Fruit fly (Drosophila melanogaster): ENCODE measurements around the gene CG32204.

The CG32204 gene

DNA sequence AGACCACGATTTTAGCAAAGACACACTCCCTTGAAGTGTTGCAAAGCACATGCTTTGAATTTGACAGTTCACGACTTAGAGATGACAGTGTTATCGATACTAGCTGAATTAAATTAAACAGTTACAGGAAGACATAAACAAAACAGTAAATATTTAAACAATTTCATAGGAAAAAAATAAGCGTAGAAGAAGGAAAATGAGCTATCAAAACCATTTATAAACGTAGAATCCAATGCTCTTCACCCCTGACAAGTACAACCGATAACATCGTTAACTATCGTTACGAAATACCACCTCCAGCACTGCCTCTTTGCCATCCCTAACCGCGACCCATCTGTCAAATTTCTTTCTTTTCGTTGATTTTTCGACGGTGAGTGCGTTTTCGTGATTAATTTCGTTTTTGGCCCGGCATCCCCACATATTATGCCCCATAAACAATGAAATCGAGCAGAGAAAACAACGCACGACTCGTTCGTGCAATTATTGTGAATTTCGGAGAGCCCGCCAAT lies 47.0 kb downstream of the CG32204 start, which contains the start of gene RpL26 (continued):
- TF ChIP-seq crol (GFP tag; IDR thresholded peaks at IDR 0.05) (no peak), CG2129 (GFP tag; IDR thresholded peaks at IDR 0.05; ENCODE audit: partially characterized antibody) (peak; percentile 98), NC2β (GFP tag; optimal IDR thresholded peaks at IDR 0.05) (peak; percentile 99), tna (GFP tag; IDR thresholded peaks at IDR 0.05; ENCODE audit: partially characterized antibody) (peak; percentile 85), ken (GFP tag; IDR thresholded peaks at IDR 0.05) (0 out of 3 replicates have a peak, but pooled peaks have one; percentile 57), CG30431 (GFP tag; optimal IDR thresholded peaks at IDR 0.05) (no peak), CG7556 (GFP tag; optimal IDR thresholded peaks at IDR 0.05) (peak; percentile 52), Fer2 (tag; optimal IDR thresholded peaks at IDR 0.05) (peak; percentile 53), CG13123 (GFP tag; optimal IDR thresholded peaks at IDR 0.05) (peak; percentile 64), bsh (GFP tag; optimal IDR thresholded peaks at IDR 0.05) (peak; percentile 29 to 48), CG15073 (GFP tag; optimal IDR thresholded peaks at IDR 0.05) (peak; percentile 38), tap (tag; optimal IDR thresholded peaks at IDR 0.05) (peak; percentile 57), CG10654 (GFP tag; optimal IDR thresholded peaks at IDR 0.05) (peak; percentile 63), insv (GFP tag; optimal IDR thresholded peaks at IDR 0.05) (peak; percentile 94 to 99), CG34422 (GFP tag; IDR thresholded peaks at IDR 0.05) (peak; percentile 72), ac (GFP tag; optimal IDR thresholded peaks at IDR 0.05) (no peak), usp (GFP tag; optimal IDR thresholded peaks at IDR 0.05) (no peak), CG9932 (GFP tag; IDR thresholded peaks at IDR 0.05) (peak; percentile 92), D19B (GFP tag; optimal IDR thresholded peaks at IDR 0.05) (peak; percentile 46), Nf-YA (GFP tag; IDR thresholded peaks at IDR 0.05) (0 out of 2 replicates have a peak, but pooled peaks have one; percentile 12), amos (GFP tag; IDR thresholded peaks at IDR 0.05; ENCODE audit: partially characterized antibody) (peak; percentile 93), CG10366 (GFP tag; IDR thresholded peaks at IDR 0.05) (peak; percentile 62; the same call in 1 of the 2 replicates), wor (GFP tag; IDR thresholded peaks at IDR 0.05) (peak; percentile 34; the same call in 1 of the 2 replicates), Dip3 (GFP tag; optimal IDR thresholded peaks at IDR 0.05) (peak; percentile 78), Atf3 (GFP tag; optimal IDR thresholded peaks at IDR 0.05) (peak; percentile 83), CG9817 (tag; optimal IDR thresholded peaks at IDR 0.05) (peak; percentile 85), sens (GFP tag) (peak; percentile 97), emc (GFP tag; optimal IDR thresholded peaks at IDR 0.05) (peak; percentile 72), CG30020 (tag; optimal IDR thresholded peaks at IDR 0.05) (peak; percentile 77), fd96Cb (tag; optimal IDR thresholded peaks at IDR 0.05) (peak; percentile 42), z (GFP tag; IDR thresholded peaks at IDR 0.05) (no peak), ERR (GFP tag; optimal IDR thresholded peaks at IDR 0.05) (peak; percentile 26), CG13775 (GFP tag; optimal IDR thresholded peaks at IDR 0.05) (peak; percentile 87), crc (GFP tag; optimal IDR thresholded peaks at IDR 0.05) (peak; percentile 65), jumu (GFP tag; optimal IDR thresholded peaks at IDR 0.05) (peak; percentile 81), CG18619 (GFP tag; optimal IDR thresholded peaks at IDR 0.05) (peak; percentile 73), zfh2 (GFP tag; optimal IDR thresholded peaks at IDR 0.05) (peak; percentile 85), CG11696 (GFP tag; IDR thresholded peaks at IDR 0.05) (no peak), sna (GFP tag; IDR thresholded peaks at IDR 0.05; ENCODE audit: partially characterized antibody) (peak; percentile 94), CG12299 (tag; optimal IDR thresholded peaks at IDR 0.05) (peak; percentile 71), CG14050 (GFP tag; IDR thresholded peaks at IDR 0.05) (peak; percentile 32; the same call in 2 of the 3 replicates), bab2 (GFP tag; optimal IDR thresholded peaks at IDR 0.05) (peak; percentile 87), ATbp (GFP tag; optimal IDR thresholded peaks at IDR 0.05) (no peak), CG12744 (GFP tag; optimal IDR thresholded peaks at IDR 0.05) (peak; percentile 69), Sry-δ (GFP tag; optimal IDR thresholded peaks at IDR 0.05) (peak; percentile 99), CG3995 (GFP tag; optimal IDR thresholded peaks at IDR 0.05) (peak; percentile 85), C15 (GFP tag; IDR thresholded peaks at IDR 0.05) (no peak), CG18764 (GFP tag; optimal IDR thresholded peaks at IDR 0.05) (peak; percentile 25), ab (GFP tag; optimal IDR thresholded peaks at IDR 0.05) (peak; percentile 14), phol (tag; optimal IDR thresholded peaks at IDR 0.05) (peak; percentile 80), zen2 (GFP tag; IDR thresholded peaks at IDR 0.05; ENCODE audit: partially characterized antibody) (peak; percentile 96)

All from whole organism, embryonic.